Fruit fly (Drosophila melanogaster): ENCODE data around the gene Hecw.

- TF ChIP-seq psq (optimal IDR thresholded peaks at IDR 0.05) (no peak), EcR (GFP tag; optimal IDR thresholded peaks at IDR 0.05) (peak; percentile 97 to 98), Dll (optimal IDR thresholded peaks at IDR 0.05) (no peak), pan (optimal IDR thresholded peaks at IDR 0.05) (no peak), CG8478 (optimal IDR thresholded peaks at IDR 0.05) (no peak), usp (GFP tag; optimal IDR thresholded peaks at IDR 0.05) (no peak)
These were observed 37.3 kb downstream of the Hecw start for dm6 chrX:9646022-9646421.
